Worm (Caenorhabditis elegans) whole organism, L3 larva: Measurements from ENCODE around the gene lys-4.

Source experiments
- R02D3.7 ChIP-seq: fragments of 150-350 bp; optimal IDR thresholded peaks from 2 replicates; lab custom pipeline; 2014; ENCODE audit warnings: missing biosample characterization, missing genetic modification characterization
- ZK546.5 ChIP-seq: sonication (generic microtip); optimal IDR thresholded peaks from 2 replicates; lab custom pipeline; 2017; ENCODE audit warnings: missing biosample characterization, missing genetic modification characterization
- aly-2 ChIP-seq: fragments of 150-350 bp; optimal IDR thresholded peaks from 2 replicates; lab custom pipeline; 2014; ENCODE audit warnings: missing biosample characterization, missing genetic modification characterization
- ama-1 ChIP-seq: fragments of 150-350 bp; optimal IDR thresholded peaks from 2 replicates; lab custom pipeline; 2018
- ceh-16 ChIP-seq: sonication (generic microtip); optimal IDR thresholded peaks from 2 replicates; lab custom pipeline; 2017; ENCODE audit warnings: missing biosample characterization, missing genetic modification characterization
- ceh-28 ChIP-seq: fragments of 150-350 bp; optimal IDR thresholded peaks from 2 replicates; lab custom pipeline; 2014; ENCODE audit warnings: missing biosample characterization, missing genetic modification reagents, missing genetic modification characterization
- ceh-82 ChIP-seq: fragments of 150-350 bp; optimal IDR thresholded peaks from 2 replicates; lab custom pipeline; 2014; ENCODE audit warnings: missing biosample characterization, missing genetic modification characterization
- ceh-9 ChIP-seq: sonication (generic microtip); optimal IDR thresholded peaks from 2 replicates; lab custom pipeline; 2018; ENCODE audit warnings: missing biosample characterization, missing genetic modification characterization
- daf-12 ChIP-seq: fragments of 150-350 bp; optimal IDR thresholded peaks from 2 replicates; lab custom pipeline; 2014; ENCODE audit warnings: missing biosample characterization, missing genetic modification reagents, missing genetic modification characterization
- egl-27 ChIP-seq: sonication (generic microtip); optimal IDR thresholded peaks from 4 replicates; lab custom pipeline; 2017; ENCODE audit warnings: missing biosample characterization, missing genetic modification reagents, missing genetic modification characterization
- egl-5 ChIP-seq: fragments of 150-350 bp; optimal IDR thresholded peaks from 2 replicates; lab custom pipeline; 2017; ENCODE audit warnings: missing biosample characterization, missing genetic modification reagents, missing genetic modification characterization, inconsistent platforms
- elt-1 ChIP-seq: fragments of 150-350 bp; optimal IDR thresholded peaks from 2 replicates; lab custom pipeline; 2014; ENCODE audit warnings: missing biosample characterization, missing genetic modification characterization
- elt-2 ChIP-seq: sonication (generic microtip); optimal IDR thresholded peaks from 2 replicates; lab custom pipeline; 2016; ENCODE audit warnings: missing genetic modification reagents, mild to moderate bottlenecking, missing genetic modification characterization, missing compliant biosample characterization
- elt-3 ChIP-seq, 3 experiments: fragments of 150-350 bp in 1 of 3; sonication (generic microtip) in 2 of 3; optimal IDR thresholded peaks; 2 replicates in 2 of 3; 4 replicates in 1 of 3; lab custom pipeline; 2014 to 2017; ENCODE audit warnings: missing biosample characterization in 3 of 3, missing genetic modification characterization in 3 of 3
- eor-1 ChIP-seq, 2 experiments: fragments of 150-350 bp; optimal IDR thresholded peaks; 2 replicates each; lab custom pipeline; 2014 to 2018; ENCODE audit warnings: missing biosample characterization in 2 of 2, missing genetic modification characterization in 2 of 2
- fkh-10 ChIP-seq: sonication (generic microtip); optimal IDR thresholded peaks from 2 replicates; lab custom pipeline; 2017; ENCODE audit warnings: missing biosample characterization, missing genetic modification reagents, missing genetic modification characterization
- fkh-2 ChIP-seq: fragments of 150-350 bp; optimal IDR thresholded peaks from 2 replicates; lab custom pipeline; 2014; ENCODE audit warnings: missing biosample characterization, missing genetic modification reagents, missing genetic modification characterization
- fos-1 ChIP-seq: fragments of 150-350 bp; optimal IDR thresholded peaks from 2 replicates; lab custom pipeline; 2014; ENCODE audit warnings: missing biosample characterization, missing genetic modification characterization
- hmg-11 ChIP-seq: sonication (generic microtip); optimal IDR thresholded peaks from 2 replicates; lab custom pipeline; 2016; ENCODE audit warnings: missing genetic modification characterization, missing compliant biosample characterization
- jun-1 ChIP-seq: fragments of 150-350 bp; optimal IDR thresholded peaks from 2 replicates; lab custom pipeline; 2014; ENCODE audit warnings: missing biosample characterization, missing genetic modification reagents, missing genetic modification characterization
- lin-15B ChIP-seq: fragments of 150-350 bp; optimal IDR thresholded peaks from 2 replicates; lab custom pipeline; 2014; ENCODE audit warnings: missing biosample characterization, missing genetic modification characterization
- lin-39 ChIP-seq: fragments of 150-350 bp; optimal IDR thresholded peaks from 2 replicates; lab custom pipeline; 2018; ENCODE audit warnings: missing biosample characterization, missing genetic modification reagents, missing genetic modification characterization
- lsy-12 ChIP-seq: sonication (generic microtip); optimal IDR thresholded peaks from 2 replicates; lab custom pipeline; 2016; ENCODE audit warnings: mild to moderate bottlenecking, missing genetic modification characterization, missing compliant biosample characterization
- mdl-1 ChIP-seq: fragments of 150-350 bp; optimal IDR thresholded peaks from 2 replicates; lab custom pipeline; 2014; ENCODE audit warnings: missing biosample characterization, missing genetic modification characterization
- mml-1 ChIP-seq: fragments of 150-350 bp; sonication (generic microtip); optimal IDR thresholded peaks from 3 replicates; lab custom pipeline; 2014; ENCODE audit warnings: missing biosample characterization, missing genetic modification characterization
- nfya-1 ChIP-seq: sonication (generic microtip); optimal IDR thresholded peaks from 2 replicates; lab custom pipeline; 2017; ENCODE audit warnings: missing genetic modification characterization, mild to moderate bottlenecking, missing compliant biosample characterization, antibody characterized with exemption, moderate library complexity; ENCODE audit not compliant: insufficient read depth
- nhr-11 ChIP-seq: fragments of 150-350 bp; optimal IDR thresholded peaks from 2 replicates; lab custom pipeline; 2014; ENCODE audit warnings: missing biosample characterization, missing genetic modification characterization
- nhr-12 ChIP-seq: fragments of 150-350 bp; optimal IDR thresholded peaks from 2 replicates; lab custom pipeline; 2014; ENCODE audit warnings: missing biosample characterization, missing genetic modification characterization
- nhr-23 ChIP-seq: fragments of 150-350 bp; optimal IDR thresholded peaks from 2 replicates; lab custom pipeline; 2014; ENCODE audit warnings: missing biosample characterization, missing genetic modification reagents, missing genetic modification characterization
- nhr-237 ChIP-seq: fragments of 150-350 bp; optimal IDR thresholded peaks from 2 replicates; lab custom pipeline; 2014; ENCODE audit warnings: missing biosample characterization, missing genetic modification characterization
- nhr-25 ChIP-seq: sonication (generic microtip); optimal IDR thresholded peaks from 2 replicates; lab custom pipeline; 2017; ENCODE audit warnings: missing biosample characterization, missing genetic modification characterization
- nhr-28 ChIP-seq: fragments of 150-350 bp; optimal IDR thresholded peaks from 2 replicates; lab custom pipeline; 2014; ENCODE audit warnings: missing biosample characterization, missing genetic modification characterization
- nhr-43 ChIP-seq: sonication (generic microtip); optimal IDR thresholded peaks from 2 replicates; lab custom pipeline; 2016; ENCODE audit warnings: mild to moderate bottlenecking, missing genetic modification characterization, missing compliant biosample characterization; ENCODE audit not compliant: poor library complexity, severe bottlenecking
- nhr-67 ChIP-seq: fragments of 150-350 bp; optimal IDR thresholded peaks from 2 replicates; lab custom pipeline; 2014; ENCODE audit warnings: missing biosample characterization, missing genetic modification characterization
- nhr-76 ChIP-seq: fragments of 150-350 bp; sonication (generic microtip); optimal IDR thresholded peaks from 5 replicates; lab custom pipeline; 2014; ENCODE audit warnings: missing biosample characterization, missing genetic modification characterization
- nhr-77 ChIP-seq: fragments of 150-350 bp; optimal IDR thresholded peaks from 2 replicates; lab custom pipeline; 2014; ENCODE audit warnings: missing biosample characterization, missing genetic modification characterization
- pha-4 ChIP-seq: fragments of 150-350 bp; optimal IDR thresholded peaks from 2 replicates; lab custom pipeline; 2014; ENCODE audit warnings: missing biosample characterization, missing genetic modification reagents, missing genetic modification characterization
- pqm-1 ChIP-seq: fragments of 150-350 bp; optimal IDR thresholded peaks from 2 replicates; lab custom pipeline; 2017; ENCODE audit warnings: missing biosample characterization, missing genetic modification characterization, inconsistent platforms
- sea-2 ChIP-seq: fragments of 150-350 bp; sonication (generic microtip); optimal IDR thresholded peaks from 4 replicates; lab custom pipeline; 2014; ENCODE audit warnings: missing biosample characterization, missing genetic modification reagents, missing genetic modification characterization
- skn-1 ChIP-seq: fragments of 150-350 bp; optimal IDR thresholded peaks from 2 replicates; lab custom pipeline; 2014; ENCODE audit warnings: missing biosample characterization, missing genetic modification characterization
- snpc-4 ChIP-seq: fragments of 150-350 bp; optimal IDR thresholded peaks from 2 replicates; lab custom pipeline; 2014; ENCODE audit warnings: missing biosample characterization, missing genetic modification characterization
- tbx-2 ChIP-seq: sonication (generic microtip); optimal IDR thresholded peaks from 2 replicates; lab custom pipeline; 2016; ENCODE audit warnings: mild to moderate bottlenecking, missing genetic modification characterization, missing compliant biosample characterization
- unc-39 ChIP-seq: sonication (generic microtip); optimal IDR thresholded peaks from 4 replicates; lab custom pipeline; 2017; ENCODE audit warnings: missing biosample characterization, missing genetic modification characterization
- unc-62 ChIP-seq: fragments of 150-350 bp; sonication (generic microtip); optimal IDR thresholded peaks from 4 replicates; lab custom pipeline; 2014; ENCODE audit warnings: missing biosample characterization, missing genetic modification reagents, missing genetic modification characterization
- zag-1 ChIP-seq: fragments of 150-350 bp; optimal IDR thresholded peaks from 2 replicates; lab custom pipeline; 2014; ENCODE audit warnings: missing biosample characterization, missing genetic modification characterization
- ztf-11 ChIP-seq: fragments of 150-350 bp; optimal IDR thresholded peaks from 2 replicates; lab custom pipeline; 2014; ENCODE audit warnings: missing biosample characterization, missing genetic modification characterization
- ztf-4 ChIP-seq: fragments of 150-350 bp; optimal IDR thresholded peaks from 2 replicates; lab custom pipeline; 2014; ENCODE audit warnings: missing biosample characterization, missing genetic modification characterization

The lys-4 gene

ce11 chrIV:11593415-11594190, 29.4 kb downstream of the lys-4 start, which contains the start of gene F40F11.3:
F40F11.3 (minus strand) TSS chrIV:11594003.
- peak; percentile 83 for TF ChIP-seq lin-15B (tag; lab: Kevin White, UChicago)
- no peak for TF ChIP-seq eor-1 (tag; optimal IDR thresholded peaks at IDR 0.05; lab: Kevin White, UChicago)
- peak; percentile 77 for TF ChIP-seq snpc-4 (tag; lab: Kevin White, UChicago)
- TF ChIP-seq nfya-1 (tag; lab: Kevin White, UChicago) = peak; percentile 91
- peak; percentile 90 for TF ChIP-seq lsy-12 (tag; lab: Kevin White, UChicago)
- TF ChIP-seq unc-62 (GFP tag; lab: Kevin White, UChicago) = peak; percentile 46
- no peak for TF ChIP-seq ceh-16 (tag; lab: Kevin White, UChicago)
- no peak for TF ChIP-seq elt-3 (tag; optimal IDR thresholded peaks at IDR 0.05; lab: Kevin White, UChicago)
- no peak for TF ChIP-seq daf-12 (tag; lab: Kevin White, UChicago)
- TF ChIP-seq nhr-77 (tag; lab: Kevin White, UChicago) = no peak
- no peak for TF ChIP-seq ztf-11 (tag; lab: Kevin White, UChicago)
- TF ChIP-seq nhr-67 (tag; lab: Kevin White, UChicago) = no peak
- TF ChIP-seq ama-1 (lab: Kevin White, UChicago) = peak; percentile 81
- TF ChIP-seq ceh-28 (tag; lab: Kevin White, UChicago) = peak; percentile 72
- peak; percentile 69 for TF ChIP-seq elt-2 (tag; lab: Kevin White, UChicago)
- no peak for TF ChIP-seq nhr-12 (tag; lab: Kevin White, UChicago)
- TF ChIP-seq ztf-4 (tag; lab: Kevin White, UChicago) = peak; percentile 4
- peak; percentile 72 for TF ChIP-seq R02D3.7 (tag; lab: Kevin White, UChicago)
- peak; percentile 97 for TF ChIP-seq nhr-25 (tag; lab: Kevin White, UChicago)
- peak; percentile 60 for TF ChIP-seq nhr-23 (tag; lab: Kevin White, UChicago)
- TF ChIP-seq aly-2 (tag; lab: Kevin White, UChicago) = peak; percentile 7
- TF ChIP-seq ZK546.5 (tag; lab: Kevin White, UChicago) = no peak
- peak; percentile 69 for TF ChIP-seq tbx-2 (tag; lab: Kevin White, UChicago)
- peak; percentile 26 for TF ChIP-seq fos-1
- peak; percentile 74 for TF ChIP-seq jun-1 (tag; lab: Kevin White, UChicago)
- TF ChIP-seq egl-5 (tag; lab: Kevin White, UChicago) = peak; percentile 84
- TF ChIP-seq pha-4 (tag; lab: Kevin White, UChicago) = peak; percentile 82
- TF ChIP-seq ceh-9 = no peak
- peak; percentile 77 for TF ChIP-seq fkh-10 (GFP tag; lab: Kevin White, UChicago)
- TF ChIP-seq nhr-28 = no peak
- peak; percentile 34 for TF ChIP-seq elt-1
- TF ChIP-seq hmg-11 = peak; percentile 96
- peak; percentile 78 for TF ChIP-seq nhr-11 (tag; lab: Kevin White, UChicago)
- TF ChIP-seq ceh-82 (tag; lab: Kevin White, UChicago) = no peak
- TF ChIP-seq lin-39 (tag; lab: Kevin White, UChicago) = peak; percentile 61
- no peak for TF ChIP-seq zag-1 (tag; lab: Kevin White, UChicago)
- TF ChIP-seq pqm-1 (tag; lab: Kevin White, UChicago) = peak; percentile 64
- peak; percentile 46 for TF ChIP-seq mdl-1 (tag; lab: Kevin White, UChicago)
- TF ChIP-seq fkh-2 (tag; lab: Kevin White, UChicago) = no peak
- TF ChIP-seq unc-39 (tag; lab: Kevin White, UChicago) = no peak
- peak; percentile 88 for TF ChIP-seq nhr-43 (tag; lab: Kevin White, UChicago)
- peak; percentile 45 for TF ChIP-seq egl-27
- TF ChIP-seq mml-1 (tag; lab: Kevin White, UChicago) = no peak
- TF ChIP-seq nhr-76 = no peak
- no peak for TF ChIP-seq nhr-237 (tag; lab: Kevin White, UChicago)
- TF ChIP-seq skn-1 = peak; percentile 91
- no peak for TF ChIP-seq sea-2 (GFP tag; lab: Kevin White, UChicago)
